Worm (Caenorhabditis elegans) whole organism, young adult: ENCODE measurements around the gene R193.2.

ENCODE experiments used
- ceh-27 ChIP-seq: fragments of 200-800 bp; sonication (Bioruptor generic); optimal IDR thresholded peaks from 2 replicates; lab custom pipeline; 2018; ENCODE audit warnings: mild to moderate bottlenecking, missing genetic modification characterization, moderate library complexity, missing compliant biosample characterization
- ceh-79 ChIP-seq: sonication (generic microtip); optimal IDR thresholded peaks from 2 replicates; lab custom pipeline; 2017; ENCODE audit warnings: mild to moderate bottlenecking, missing genetic modification characterization, missing compliant biosample characterization
- dox-1 ChIP-seq: fragments of 200-800 bp; sonication (Bioruptor generic); IDR thresholded peaks from 2 replicates; pipeline ENCODE4 v1.3.6; 2022; ENCODE audit warnings: missing genetic modification reagents, missing genetic modification characterization, missing compliant biosample characterization
- ekl-4 ChIP-seq: fragments of 200-800 bp; sonication (Bioruptor generic); IDR thresholded peaks from 2 replicates; pipeline ENCODE4 v1.3.6; 2022; ENCODE audit warnings: missing genetic modification reagents, missing genetic modification characterization, missing compliant biosample characterization
- ets-4 ChIP-seq: fragments of 200-800 bp; sonication (Bioruptor generic); optimal IDR thresholded peaks from 2 replicates; lab custom pipeline; 2018; ENCODE audit warnings: mild to moderate bottlenecking, missing genetic modification characterization, missing compliant biosample characterization
- lsy-27 ChIP-seq: sonication (generic microtip); optimal IDR thresholded peaks from 2 replicates; lab custom pipeline; 2017; ENCODE audit warnings: missing genetic modification characterization, mild to moderate bottlenecking, missing compliant biosample characterization, antibody characterized with exemption, missing genotype, borderline replicate concordance; ENCODE audit not compliant: insufficient read depth
- nhr-80 ChIP-seq: sonication (generic microtip); optimal IDR thresholded peaks from 2 replicates; lab custom pipeline; 2016; ENCODE audit warnings: missing genetic modification characterization, missing compliant biosample characterization
- pha-4 ChIP-seq: fragments of 150-350 bp; sonication (generic microtip); optimal IDR thresholded peaks from 2 replicates; lab custom pipeline; 2014; ENCODE audit warnings: missing biosample characterization, missing genetic modification reagents, missing genetic modification characterization
- rec-8 ChIP-seq, 2 experiments: sonication (generic microtip); optimal IDR thresholded peaks; 2 replicates each; lab custom pipeline; 2016; ENCODE audit warnings: mild to moderate bottlenecking in 2 of 2, missing genetic modification characterization in 2 of 2, missing genetic modification reagents in 2 of 2, missing genotype in 2 of 2, missing biosample characterization in 1 of 2, missing compliant biosample characterization in 1 of 2, moderate library complexity in 1 of 2
- snpc-4 ChIP-seq, 5 experiments: fragments of 150-350 bp in 1 of 5; sonication (generic microtip) in 4 of 5; optimal IDR thresholded peaks; 2 replicates each; lab custom pipeline; 2014 to 2018; ENCODE audit warnings: missing genetic modification characterization in 5 of 5, missing biosample characterization in 3 of 5, antibody characterized with exemption in 2 of 5, mild to moderate bottlenecking in 2 of 5, missing compliant biosample characterization in 2 of 5, missing genotype in 2 of 5, moderate library complexity in 2 of 5, missing genetic modification reagents in 1 of 5

- peak; percentile 87 for TF ChIP-seq nhr-80 (tag; lab: Kevin White, UChicago)
- no peak for TF ChIP-seq rec-8 (tag; optimal IDR thresholded peaks at IDR 0.05; lab: Kevin White, UChicago)
- TF ChIP-seq ets-4: no peak
- no peak for TF ChIP-seq ceh-79 (tag; lab: Kevin White, UChicago)
- TF ChIP-seq pha-4 (tag; lab: Kevin White, UChicago): no peak
- TF ChIP-seq ekl-4 (GFP tag; lab: Robert Waterston, UW): no peak
- no peak for TF ChIP-seq lsy-27
- no peak for TF ChIP-seq ceh-27 (GFP tag; lab: Kevin White, UChicago)
- TF ChIP-seq snpc-4 (GFP tag; optimal IDR thresholded peaks at IDR 0.05; lab: Kevin White, UChicago): no peak
- no peak for TF ChIP-seq snpc-4 (tag; optimal IDR thresholded peaks at IDR 0.05; lab: Kevin White, UChicago)
- no peak; the same call in 1 of the 2 replicates for TF ChIP-seq dox-1
Measured at ce11 chrX:1117252-1117651, 31.1 kb downstream of the R193.2 start.
